Worm (Caenorhabditis elegans) whole organism, late embryonic: ENCODE results near the gene T04A8.18.

Experiments
- ama-1 ChIP-seq: fragments of 150-350 bp; optimal IDR thresholded peaks from 2 replicates; lab custom pipeline; 2014
- pag-3 ChIP-seq: sonication (generic microtip); optimal IDR thresholded peaks from 2 replicates; lab custom pipeline; 2016; ENCODE audit warnings: missing compliant biosample characterization, missing genetic modification characterization, borderline replicate concordance
- sox-4 ChIP-seq: sonication (generic microtip); optimal IDR thresholded peaks from 2 replicates; lab custom pipeline; 2017; ENCODE audit warnings: mild to moderate bottlenecking, missing genetic modification characterization, inconsistent platforms, missing compliant biosample characterization

DNA sequence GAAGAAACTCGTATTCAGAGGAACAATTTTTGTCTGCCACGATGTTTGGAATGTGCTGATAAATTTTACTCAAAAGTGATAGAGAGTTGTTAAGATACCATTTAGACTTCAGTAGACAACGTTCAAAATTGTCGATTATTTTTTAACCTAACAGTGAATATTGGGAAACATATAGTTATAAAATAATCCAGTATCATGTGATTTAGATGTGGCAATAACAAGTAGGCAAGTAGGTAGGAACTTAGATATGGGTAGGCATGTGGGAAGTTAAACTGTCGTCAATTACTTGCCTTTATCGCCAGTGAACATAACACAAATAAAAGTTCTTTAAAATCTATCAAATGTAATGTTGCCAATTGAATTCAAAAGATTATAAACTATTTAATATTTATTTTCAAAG, 37.5 kb upstream of the T04A8.18 start, which contains the start of gene T23F11.11:
- TF ChIP-seq sox-4 (tag; lab: Kevin White, UChicago) (no peak), pag-3 (no peak), ama-1 (lab: Kevin White, UChicago) (no peak)
